Fruit fly (Drosophila melanogaster) whole organism, adult: ENCODE results near the gene CG6168.
A peak's percentile ranks its signal among the peaks of the same experiment; 100 is the strongest.

Experiments
- CG11617 ChIP-seq: fragments of 200-800 bp; sonication (Bioruptor generic); optimal IDR thresholded peaks from 2 replicates; lab custom pipeline; 2017; ENCODE audit warnings: mild to moderate bottlenecking, missing biosample characterization, missing genetic modification reagents, missing genetic modification characterization
- CG12768 ChIP-seq: fragments of 200-800 bp; sonication (Bioruptor generic); optimal IDR thresholded peaks from 2 replicates; lab custom pipeline; 2017; ENCODE audit warnings: missing biosample characterization, missing genetic modification characterization, mild to moderate bottlenecking, moderate library complexity, missing genetic modification reagents
- CG14711 ChIP-seq: fragments of 200-800 bp; sonication (Bioruptor generic); optimal IDR thresholded peaks from 2 replicates; lab custom pipeline; 2018; ENCODE audit warnings: missing biosample characterization, mild to moderate bottlenecking, missing genetic modification characterization, moderate library complexity
- CG1620 ChIP-seq: fragments of 200-800 bp; sonication (Bioruptor generic); optimal IDR thresholded peaks from 2 replicates; lab custom pipeline; 2016; ENCODE audit warnings: missing biosample characterization, missing genetic modification characterization
- CG33017 ChIP-seq: fragments of 200-800 bp; sonication (Bioruptor generic); optimal IDR thresholded peaks from 2 replicates; lab custom pipeline; 2018; ENCODE audit warnings: missing biosample characterization, mild to moderate bottlenecking, missing genetic modification characterization, moderate library complexity
- CG5204 ChIP-seq: fragments of 200-800 bp; sonication (Bioruptor generic); optimal IDR thresholded peaks from 2 replicates; lab custom pipeline; 2016; ENCODE audit warnings: missing biosample characterization, missing genetic modification characterization
- CG7045 ChIP-seq: fragments of 200-800 bp; sonication (Bioruptor generic); optimal IDR thresholded peaks from 2 replicates; lab custom pipeline; 2017; ENCODE audit warnings: missing biosample characterization, mild to moderate bottlenecking, missing genetic modification characterization
- CG7101 ChIP-seq: fragments of 200-800 bp; sonication (Bioruptor generic); optimal IDR thresholded peaks from 2 replicates; lab custom pipeline; 2018; ENCODE audit warnings: missing biosample characterization, mild to moderate bottlenecking, missing genetic modification characterization, moderate library complexity
- Clk ChIP-seq: fragments of 200-800 bp; sonication (Bioruptor generic); optimal IDR thresholded peaks from 2 replicates; lab custom pipeline; 2017; ENCODE audit warnings: missing biosample characterization, missing genetic modification characterization
- Crg-1 ChIP-seq: fragments of 200-800 bp; sonication (Bioruptor generic); optimal IDR thresholded peaks from 2 replicates; lab custom pipeline; 2016; ENCODE audit warnings: missing biosample characterization, missing genetic modification characterization
- Hr96 ChIP-seq: fragments of 200-800 bp; sonication (Bioruptor generic); optimal IDR thresholded peaks from 2 replicates; lab custom pipeline; 2016; ENCODE audit warnings: missing biosample characterization, missing genetic modification characterization
- Mnt ChIP-seq: fragments of 200-800 bp; sonication (Bioruptor generic); optimal IDR thresholded peaks from 2 replicates; lab custom pipeline; 2016; ENCODE audit warnings: missing biosample characterization, mild to moderate bottlenecking, missing genetic modification characterization
- bab1 ChIP-seq: fragments of 200-800 bp; sonication (Bioruptor generic); optimal IDR thresholded peaks from 3 replicates; lab custom pipeline; 2019; ENCODE audit warnings: missing biosample characterization, mild to moderate bottlenecking, missing genetic modification characterization, moderate library complexity
- cic ChIP-seq: fragments of 200-800 bp; sonication (Bioruptor generic); optimal IDR thresholded peaks from 2 replicates; lab custom pipeline; 2017; ENCODE audit warnings: missing biosample characterization, mild to moderate bottlenecking, missing genetic modification characterization, moderate library complexity
- cnc ChIP-seq, 2 experiments: fragments of >200 bp; optimal IDR thresholded peaks; 2 replicates each; lab custom pipeline; 2017
- kay ChIP-seq: fragments of 200-800 bp; sonication (Bioruptor generic); peaks from one replicate; lab custom pipeline; 2016; ENCODE audit warnings: missing biosample characterization, missing genetic modification characterization, borderline replicate concordance
- ovo ChIP-seq: fragments of 200-800 bp; sonication (Bioruptor generic); optimal IDR thresholded peaks from 2 replicates; lab custom pipeline; 2016; ENCODE audit warnings: missing biosample characterization, missing genetic modification characterization
- pad ChIP-seq: fragments of 200-800 bp; sonication (Bioruptor generic); optimal IDR thresholded peaks from 3 replicates; lab custom pipeline; 2017; ENCODE audit warnings: missing biosample characterization, missing genetic modification characterization, mild to moderate bottlenecking, moderate library complexity, missing genetic modification reagents
- tj ChIP-seq: fragments of 200-800 bp; sonication (Bioruptor generic); optimal IDR thresholded peaks from 3 replicates; lab custom pipeline; 2017; ENCODE audit warnings: missing biosample characterization, mild to moderate bottlenecking, missing genetic modification characterization, moderate library complexity
- toe ChIP-seq: fragments of 200-800 bp; sonication (Bioruptor generic); optimal IDR thresholded peaks from 2 replicates; lab custom pipeline; 2016; ENCODE audit warnings: missing biosample characterization, missing genetic modification characterization

CG6168 gene

dm6 chr3L:11348971-11349907 is 27.7 kb upstream of the CG6168 start:
- peak; percentile 85 for TF ChIP-seq CG7101 (tag; lab: Kevin White, UChicago)
- peak; percentile 65 for TF ChIP-seq ovo (GFP tag; lab: Kevin White, UChicago)
- peak; percentile 86 for TF ChIP-seq CG7045 (GFP tag; lab: Kevin White, UChicago)
- peak; percentile 76 for TF ChIP-seq tj (GFP tag; lab: Kevin White, UChicago)
- peak; percentile 82 for TF ChIP-seq CG14711 (tag; lab: Kevin White, UChicago)
- TF ChIP-seq cnc (optimal IDR thresholded peaks at IDR 0.05; lab: Kevin White, UChicago) = no peak
- TF ChIP-seq Mnt (GFP tag; lab: Kevin White, UChicago) = peak; percentile 8
- TF ChIP-seq CG33017 (tag; lab: Kevin White, UChicago) = peak; percentile 88
- no peak for TF ChIP-seq Clk
- peak; percentile 60 for TF ChIP-seq CG5204 (GFP tag; lab: Kevin White, UChicago)
- TF ChIP-seq CG11617 (GFP tag; lab: Kevin White, UChicago) = peak; percentile 85
- no peak for TF ChIP-seq Hr96 (GFP tag; lab: Kevin White, UChicago)
- TF ChIP-seq bab1 (GFP tag; lab: Kevin White, UChicago) = peak; percentile 51
- no peak for TF ChIP-seq Crg-1 (GFP tag; lab: Kevin White, UChicago)
- peak; percentile 58 for TF ChIP-seq pad (GFP tag; lab: Kevin White, UChicago)
- no peak for TF ChIP-seq CG1620
- TF ChIP-seq CG12768 = peak; percentile 40
- no peak for TF ChIP-seq cic (GFP tag; lab: Kevin White, UChicago)

- no peak for TF ChIP-seq CG7101 (tag; lab: Kevin White, UChicago)
- peak; percentile 10 for TF ChIP-seq CG7045 (GFP tag; lab: Kevin White, UChicago)
Observed at dm6 chr3L:11346980-11347379, 25.5 kb upstream of the CG6168 start.

- TF ChIP-seq toe (GFP tag; lab: Kevin White, UChicago) (no peak), cic (GFP tag; lab: Kevin White, UChicago) (no peak), ovo (GFP tag; lab: Kevin White, UChicago) (no peak), Hr96 (GFP tag; lab: Kevin White, UChicago) (no peak), bab1 (GFP tag; lab: Kevin White, UChicago) (no peak), CG1620 (no peak), CG12768 (peak; percentile 40), CG7045 (GFP tag; lab: Kevin White, UChicago) (no peak), Clk (no peak)
Observed at dm6 chr3L:11345536-11345935, 24.0 kb upstream of the CG6168 start.

- TF ChIP-seq cic (GFP tag; lab: Kevin White, UChicago) (no peak), tj (GFP tag; lab: Kevin White, UChicago) (no peak), Hr96 (GFP tag; lab: Kevin White, UChicago) (no peak), CG12768 (no peak), CG1620 (no peak), CG14711 (tag; lab: Kevin White, UChicago) (no peak), CG11617 (GFP tag; lab: Kevin White, UChicago) (no peak), CG7101 (tag; lab: Kevin White, UChicago) (no peak), kay (GFP tag; lab: Kevin White, UChicago) (no peak), pad (GFP tag; lab: Kevin White, UChicago) (no peak), CG7045 (GFP tag; lab: Kevin White, UChicago) (no peak), Mnt (GFP tag; lab: Kevin White, UChicago) (no peak), ovo (GFP tag; lab: Kevin White, UChicago) (no peak), bab1 (GFP tag; lab: Kevin White, UChicago) (no peak), CG33017 (tag; lab: Kevin White, UChicago) (no peak)
Observed at dm6 chr3L:11344485-11345270, 23.2 kb upstream of the CG6168 start.

- TF ChIP-seq CG33017 (tag; lab: Kevin White, UChicago) = no peak
- TF ChIP-seq CG12768 = no peak
- no peak for TF ChIP-seq bab1 (GFP tag; lab: Kevin White, UChicago)
- TF ChIP-seq kay (GFP tag; lab: Kevin White, UChicago) = no peak
- TF ChIP-seq CG1620 = no peak
- TF ChIP-seq Crg-1 (GFP tag; lab: Kevin White, UChicago) = no peak
- no peak for TF ChIP-seq toe (GFP tag; lab: Kevin White, UChicago)
- no peak for TF ChIP-seq ovo (GFP tag; lab: Kevin White, UChicago)
- no peak for TF ChIP-seq CG7101 (tag; lab: Kevin White, UChicago)
- TF ChIP-seq CG11617 (GFP tag; lab: Kevin White, UChicago) = no peak
- TF ChIP-seq Clk = no peak
- no peak for TF ChIP-seq CG5204 (GFP tag; lab: Kevin White, UChicago)
- TF ChIP-seq pad (GFP tag; lab: Kevin White, UChicago) = no peak
- TF ChIP-seq cic (GFP tag; lab: Kevin White, UChicago) = no peak
- no peak for TF ChIP-seq Hr96 (GFP tag; lab: Kevin White, UChicago)
- no peak for TF ChIP-seq CG7045 (GFP tag; lab: Kevin White, UChicago)
- no peak for TF ChIP-seq cnc (optimal IDR thresholded peaks at IDR 0.05; lab: Kevin White, UChicago)
- TF ChIP-seq Mnt (GFP tag; lab: Kevin White, UChicago) = no peak
- TF ChIP-seq CG14711 (tag; lab: Kevin White, UChicago) = no peak
Observed at dm6 chr3L:11343633-11344210, 22.2 kb upstream of the CG6168 start.
